Worm (Caenorhabditis elegans) whole organism, early embryonic: ENCODE measurements around the gene F58E6.11.

Experiments
- B0310.2 ChIP-seq: sonication (generic microtip); optimal IDR thresholded peaks from 2 replicates; lab custom pipeline; 2016; ENCODE audit warnings: mild to moderate bottlenecking, missing genetic modification characterization, missing compliant biosample characterization
- F13C5.2 ChIP-seq: sonication (generic microtip); optimal IDR thresholded peaks from 2 replicates; lab custom pipeline; 2017; ENCODE audit warnings: mild to moderate bottlenecking, missing genetic modification characterization, inconsistent platforms, missing compliant biosample characterization
- aly-1 ChIP-seq: sonication (generic microtip); optimal IDR thresholded peaks from 2 replicates; lab custom pipeline; 2016; ENCODE audit warnings: missing genetic modification characterization, missing compliant biosample characterization
- ama-1 ChIP-seq: fragments of 150-350 bp; optimal IDR thresholded peaks from 2 replicates; lab custom pipeline; 2014
- ceh-13 ChIP-seq: fragments of 200-800 bp; sonication (Bioruptor generic); optimal IDR thresholded peaks from 2 replicates; lab custom pipeline; 2018; ENCODE audit warnings: mild to moderate bottlenecking, missing genetic modification characterization, missing compliant biosample characterization
- flt-1 ChIP-seq: fragments of 200-800 bp; sonication (Bioruptor generic); IDR thresholded peaks from 2 replicates; pipeline ENCODE4 v1.3.6; 2022; ENCODE audit warnings: missing genetic modification characterization, missing compliant biosample characterization
- hmbx-1 ChIP-seq: sonication (generic microtip); optimal IDR thresholded peaks from 2 replicates; lab custom pipeline; 2016; ENCODE audit warnings: mild to moderate bottlenecking, missing genetic modification characterization, missing compliant biosample characterization
- hnd-1 ChIP-seq: sonication (generic microtip); optimal IDR thresholded peaks from 2 replicates; lab custom pipeline; 2016; ENCODE audit warnings: missing genetic modification characterization, missing compliant biosample characterization
- pes-1 ChIP-seq: fragments of 200-800 bp; sonication (Bioruptor generic); IDR thresholded peaks from 2 replicates; pipeline ENCODE4 v1.3.6; 2022; ENCODE audit warnings: missing genetic modification reagents, missing genetic modification characterization, missing compliant biosample characterization
- scrt-1 ChIP-seq: fragments of 200-800 bp; sonication (Bioruptor generic); IDR thresholded peaks from 2 replicates; pipeline ENCODE4 v1.3.6; 2022; ENCODE audit warnings: missing genetic modification characterization, missing compliant biosample characterization
- sea-1 ChIP-seq: fragments of 200-800 bp; sonication (Bioruptor generic); conservative IDR thresholded peaks from 2 replicates; pipeline ENCODE4 v1.3.6; 2022; ENCODE audit warnings: missing genetic modification characterization, missing compliant biosample characterization

DNA sequence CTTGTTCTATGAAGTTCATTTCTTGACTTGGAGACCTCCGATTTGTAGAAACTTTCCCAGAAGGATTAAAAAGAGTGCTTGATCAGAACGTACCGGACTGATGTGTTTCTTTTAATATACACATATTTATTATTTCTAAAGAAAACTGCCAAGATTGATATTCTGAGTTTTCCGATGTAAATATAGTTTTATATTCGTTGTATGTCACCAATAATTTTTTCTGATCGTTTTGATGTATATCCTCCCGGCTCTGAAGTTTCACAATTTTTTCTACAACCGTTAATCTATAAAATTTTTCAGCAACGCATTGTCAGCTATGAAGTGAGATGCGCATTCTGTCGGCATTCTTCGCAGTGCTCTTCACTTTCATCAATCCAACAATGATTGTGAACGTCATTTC is 38.8 kb upstream of the F58E6.11 start, which contains the start of gene F46B6.9:
- TF ChIP-seq sea-1 (GFP tag; lab: Robert Waterston, UW), result no peak
- no peak for TF ChIP-seq ceh-13
- TF ChIP-seq ama-1 (lab: Kevin White, UChicago), result no peak
- TF ChIP-seq flt-1 (GFP tag; lab: Robert Waterston, UW), result no peak
- TF ChIP-seq hnd-1, result no peak
- TF ChIP-seq pes-1 (GFP tag; lab: Robert Waterston, UW), result no peak
- TF ChIP-seq scrt-1 (GFP tag; lab: Robert Waterston, UW), result no peak
- TF ChIP-seq aly-1, result no peak
- TF ChIP-seq F13C5.2 (tag; lab: Kevin White, UChicago), result no peak
- no peak for TF ChIP-seq hmbx-1
- TF ChIP-seq B0310.2 (tag; lab: Kevin White, UChicago), result no peak
